Fruit fly (Drosophila melanogaster) whole organism, embryonic: Measurements from ENCODE around the gene CG7227.

Source experiments
- Aef1 ChIP-seq: fragments of 200-800 bp; sonication (Bioruptor generic); IDR thresholded peaks from 3 replicates; pipeline ENCODE4 v1.3.6; 2022; ENCODE audit warnings: missing biosample characterization, missing genetic modification characterization
- Bgb ChIP-seq: fragments of 200-800 bp; sonication (Bioruptor generic); IDR thresholded peaks from 2 replicates; pipeline ENCODE4 v1.3.6; 2022; ENCODE audit warnings: missing biosample characterization, missing genetic modification characterization; ENCODE audit not compliant: partially characterized antibody
- Bteb2 ChIP-seq: fragments of 200-800 bp; sonication (Bioruptor generic); optimal IDR thresholded peaks from 2 replicates; lab custom pipeline; 2016; ENCODE audit warnings: missing biosample characterization, missing genetic modification characterization
- CG10543 ChIP-seq: fragments of 200-800 bp; sonication (Bioruptor generic); optimal IDR thresholded peaks from 3 replicates; lab custom pipeline; 2017; ENCODE audit warnings: missing biosample characterization, mild to moderate bottlenecking, missing genetic modification characterization, moderate library complexity
- CG11696 ChIP-seq: fragments of 200-800 bp; sonication (Bioruptor generic); IDR thresholded peaks from 2 replicates; pipeline ENCODE4 v1.3.6; 2022; ENCODE audit warnings: missing biosample characterization, missing genetic modification characterization
- CG12155 ChIP-seq: fragments of 200-800 bp; sonication (Bioruptor generic); optimal IDR thresholded peaks from 3 replicates; lab custom pipeline; 2016; ENCODE audit warnings: missing biosample characterization, missing genetic modification characterization
- CG13123 ChIP-seq: fragments of 200-800 bp; sonication (Bioruptor generic); optimal IDR thresholded peaks from 2 replicates; lab custom pipeline; 2016; ENCODE audit warnings: missing biosample characterization, missing genetic modification characterization
- CG15601 ChIP-seq: fragments of 200-800 bp; sonication (Bioruptor generic); optimal IDR thresholded peaks from 3 replicates; lab custom pipeline; 2019; ENCODE audit warnings: missing biosample characterization, mild to moderate bottlenecking, missing genetic modification characterization, moderate library complexity
- CG16779 ChIP-seq: fragments of 200-800 bp; sonication (Bioruptor generic); IDR thresholded peaks from 2 replicates; pipeline ENCODE4 v1.3.6; 2022; ENCODE audit warnings: missing biosample characterization, missing genetic modification characterization
- CG2116 ChIP-seq: fragments of 200-800 bp; sonication (Bioruptor generic); optimal IDR thresholded peaks from 3 replicates; lab custom pipeline; 2018; ENCODE audit warnings: missing biosample characterization, mild to moderate bottlenecking, missing genetic modification characterization
- CG32767 ChIP-seq: fragments of 200-800 bp; sonication (Bioruptor generic); IDR thresholded peaks from 2 replicates; pipeline ENCODE4 v1.3.6; 2022; ENCODE audit warnings: missing biosample characterization, missing genetic modification characterization
- CG33557 ChIP-seq: fragments of 200-800 bp; sonication (Bioruptor generic); optimal IDR thresholded peaks from 2 replicates; lab custom pipeline; 2019; ENCODE audit warnings: missing biosample characterization, mild to moderate bottlenecking, missing genetic modification characterization, moderate library complexity
- CG4328 ChIP-seq: fragments of 200-800 bp; sonication (Bioruptor generic); optimal IDR thresholded peaks from 3 replicates; lab custom pipeline; 2017; ENCODE audit warnings: missing biosample characterization, missing genetic modification reagents, missing genetic modification characterization
- CG8281 ChIP-seq: fragments of 200-800 bp; sonication (Bioruptor generic); optimal IDR thresholded peaks from 2 replicates; lab custom pipeline; 2018; ENCODE audit warnings: missing biosample characterization, mild to moderate bottlenecking, missing genetic modification characterization, moderate library complexity
- CG9437 ChIP-seq: fragments of 200-800 bp; sonication (Bioruptor generic); optimal IDR thresholded peaks from 2 replicates; lab custom pipeline; 2018; ENCODE audit warnings: missing biosample characterization, mild to moderate bottlenecking, missing genetic modification characterization
- CG9817 ChIP-seq: fragments of 200-800 bp; sonication (Bioruptor generic); optimal IDR thresholded peaks from 2 replicates; lab custom pipeline; 2018; ENCODE audit warnings: missing biosample characterization, mild to moderate bottlenecking, missing genetic modification characterization, moderate library complexity
- CTCF ChIP-seq: fragments of 200-800 bp; sonication (Bioruptor generic); optimal IDR thresholded peaks from 2 replicates; lab custom pipeline; 2017; ENCODE audit warnings: missing biosample characterization, mild to moderate bottlenecking, missing genetic modification characterization, moderate library complexity
- D19A ChIP-seq: fragments of 200-800 bp; optimal IDR thresholded peaks from 3 replicates; lab custom pipeline; 2019; ENCODE audit warnings: missing biosample characterization, mild to moderate bottlenecking, missing genetic modification characterization, moderate library complexity
- Dbx ChIP-seq: fragments of 200-800 bp; sonication (Bioruptor generic); IDR thresholded peaks from 3 replicates; pipeline ENCODE4 v1.3.6; 2022; ENCODE audit warnings: missing biosample characterization, missing genetic modification characterization
- Dref ChIP-seq: fragments of 200-800 bp; sonication (Bioruptor generic); IDR thresholded peaks from 2 replicates; pipeline ENCODE4 v1.3.6; 2022; ENCODE audit warnings: missing biosample characterization, missing genetic modification characterization
- Ets65A ChIP-seq: fragments of 200-800 bp; sonication (Bioruptor generic); peaks from one replicate; lab custom pipeline; 2016; ENCODE audit warnings: missing biosample characterization, missing genetic modification characterization
- Hr78 ChIP-seq, 2 experiments: fragments of 200-800 bp in 1 of 2; fragments of >200 bp in 1 of 2; sonication (Bioruptor generic) in 1 of 2; optimal IDR thresholded peaks; 2 replicates each; lab custom pipeline; 2017 to 2019; ENCODE audit warnings: missing biosample characterization in 2 of 2, missing genetic modification characterization in 2 of 2, mild to moderate bottlenecking in 1 of 2, moderate library complexity in 1 of 2
- Hsf ChIP-seq: fragments of 200-800 bp; sonication (Bioruptor generic); optimal IDR thresholded peaks from 3 replicates; lab custom pipeline; 2016; ENCODE audit warnings: missing biosample characterization, missing genetic modification characterization
- Neu2 ChIP-seq: fragments of 200-800 bp; sonication (Bioruptor generic); optimal IDR thresholded peaks from 3 replicates; lab custom pipeline; 2016; ENCODE audit warnings: missing biosample characterization, missing genetic modification characterization, borderline replicate concordance
- Ptx1 ChIP-seq: fragments of 200-800 bp; sonication (Bioruptor generic); IDR thresholded peaks from 2 replicates; pipeline ENCODE4 v1.3.6; 2022; ENCODE audit warnings: missing biosample characterization, missing genetic modification characterization
- Rx ChIP-seq: fragments of 200-800 bp; sonication (Bioruptor generic); IDR thresholded peaks from 2 replicates; pipeline ENCODE4 v1.3.6; 2022; ENCODE audit warnings: missing biosample characterization, missing genetic modification characterization
- Scr ChIP-seq: fragments of 200-800 bp; sonication (Bioruptor generic); IDR thresholded peaks from 2 replicates; pipeline ENCODE4 v1.3.6; 2022; ENCODE audit warnings: missing biosample characterization, missing genetic modification characterization; ENCODE audit not compliant: partially characterized antibody
- Six4 ChIP-seq: fragments of 200-800 bp; sonication (Bioruptor generic); optimal IDR thresholded peaks from 2 replicates; lab custom pipeline; 2016; ENCODE audit warnings: missing biosample characterization, missing genetic modification characterization
- Sox100B ChIP-seq: fragments of 200-800 bp; sonication (Bioruptor generic); optimal IDR thresholded peaks from 3 replicates; lab custom pipeline; 2018; ENCODE audit warnings: missing biosample characterization, mild to moderate bottlenecking, missing genetic modification characterization
- aop ChIP-seq: fragments of 200-800 bp; sonication (Bioruptor generic); IDR thresholded peaks from 2 replicates; pipeline ENCODE4 v1.3.6; 2022; ENCODE audit warnings: missing biosample characterization, missing genetic modification characterization
- ap ChIP-seq: fragments of 200-800 bp; sonication (Bioruptor generic); IDR thresholded peaks from 2 replicates; pipeline ENCODE4 v1.3.6; 2022; ENCODE audit warnings: missing biosample characterization, missing genetic modification characterization
- bsh ChIP-seq, 2 experiments: fragments of 200-800 bp; sonication (Bioruptor generic); optimal IDR thresholded peaks; 2 replicates each; lab custom pipeline; 2017 to 2018; ENCODE audit warnings: mild to moderate bottlenecking in 2 of 2, missing biosample characterization in 2 of 2, missing genetic modification characterization in 2 of 2, moderate library complexity in 1 of 2
- chif ChIP-seq, 2 experiments: fragments of 200-800 bp; sonication (Bioruptor generic); optimal IDR thresholded peaks; 3 replicates each; lab custom pipeline; 2016; ENCODE audit warnings: missing biosample characterization in 2 of 2, missing genetic modification characterization in 2 of 2
- dimm ChIP-seq: fragments of 200-800 bp; sonication (Bioruptor generic); IDR thresholded peaks from 2 replicates; pipeline ENCODE4 v1.3.6; 2022; ENCODE audit warnings: missing biosample characterization, missing genetic modification characterization
- eve ChIP-seq, 2 experiments: fragments of >200 bp; optimal IDR thresholded peaks; 2 replicates each; lab custom pipeline; 2017; ENCODE audit warnings: missing biosample characterization in 2 of 2, missing genetic modification characterization in 2 of 2
- fd96Cb ChIP-seq: fragments of 200-800 bp; sonication (Bioruptor generic); optimal IDR thresholded peaks from 2 replicates; lab custom pipeline; 2018; ENCODE audit warnings: missing biosample characterization, mild to moderate bottlenecking, missing genetic modification characterization, moderate library complexity
- gsb ChIP-seq: fragments of 200-800 bp; sonication (Bioruptor generic); IDR thresholded peaks from 2 replicates; pipeline ENCODE4 v1.3.6; 2022; ENCODE audit warnings: missing biosample characterization, missing genetic modification characterization
- kah ChIP-seq: fragments of 200-800 bp; sonication (Bioruptor generic); optimal IDR thresholded peaks from 2 replicates; lab custom pipeline; 2018; ENCODE audit warnings: missing biosample characterization, mild to moderate bottlenecking, missing genetic modification characterization
- ken ChIP-seq: fragments of 200-800 bp; sonication (Bioruptor generic); IDR thresholded peaks from 3 replicates; pipeline ENCODE4 v1.3.6; 2022; ENCODE audit warnings: missing biosample characterization, missing genetic modification characterization
- lov ChIP-seq, 2 experiments: fragments of 200-800 bp in 1 of 2; fragments of >200 bp in 1 of 2; sonication (Bioruptor generic) in 1 of 2; IDR thresholded peaks in 1 of 2; optimal IDR thresholded peaks in 1 of 2; 2 replicates in 1 of 2; 3 replicates in 1 of 2; pipeline versions ENCODE4 v1.3.6 to Lab custom; 2017 to 2022; ENCODE audit warnings: missing biosample characterization in 1 of 2, missing genetic modification characterization in 1 of 2
- onecut ChIP-seq: fragments of 200-800 bp; sonication (Bioruptor generic); IDR thresholded peaks from 2 replicates; pipeline ENCODE4 v1.3.6; 2022; ENCODE audit warnings: missing biosample characterization, missing genetic modification characterization
- pan ChIP-seq, 4 experiments: fragments of >200 bp in 3 of 4; fragments of 200-800 bp in 1 of 4; sonication (Bioruptor generic) in 1 of 4; optimal IDR thresholded peaks in 3 of 4; IDR thresholded peaks in 1 of 4; 2 replicates each; pipeline versions ENCODE4 v1.3.6 to Lab custom; 2017 to 2022; ENCODE audit warnings: missing biosample characterization in 2 of 4, missing genetic modification characterization in 2 of 4, mixed read lengths in 1 of 4
- peb ChIP-seq: fragments of 200-800 bp; sonication (Bioruptor generic); IDR thresholded peaks from 2 replicates; pipeline ENCODE4 v1.3.6; 2022; ENCODE audit warnings: missing biosample characterization, missing genetic modification characterization
- pnt ChIP-seq: fragments of 200-800 bp; sonication (Bioruptor generic); optimal IDR thresholded peaks from 3 replicates; lab custom pipeline; 2016; ENCODE audit warnings: missing biosample characterization, missing genetic modification characterization
- ranshi ChIP-seq: fragments of 200-800 bp; sonication (Bioruptor generic); IDR thresholded peaks from 2 replicates; pipeline ENCODE4 v1.3.6; 2022; ENCODE audit warnings: missing biosample characterization, missing genetic modification characterization
- schlank ChIP-seq: fragments of 200-800 bp; sonication (Bioruptor generic); optimal IDR thresholded peaks from 2 replicates; lab custom pipeline; 2018; ENCODE audit warnings: missing biosample characterization, mild to moderate bottlenecking, missing genetic modification characterization
- sob ChIP-seq: fragments of 200-800 bp; sonication (Bioruptor generic); IDR thresholded peaks from 2 replicates; pipeline ENCODE4 v1.3.6; 2022; ENCODE audit warnings: missing biosample characterization, missing genetic modification characterization
- sqz ChIP-seq: fragments of 200-800 bp; sonication (Bioruptor generic); optimal IDR thresholded peaks from 3 replicates; lab custom pipeline; 2018; ENCODE audit warnings: missing biosample characterization, mild to moderate bottlenecking, missing genetic modification characterization

Gene CG7227

dm6 chr2L:7993984-7994854, 3.7 kb downstream of the CG7227 start, which contains the start of gene pes (continued):
- TF ChIP-seq CG11696 (GFP tag; lab: Robert Waterston, UW) (peak; percentile 81), Bteb2 (peak; percentile 79), Hsf (GFP tag; lab: Kevin White, UChicago) (peak; percentile 94), CTCF (GFP tag; lab: Kevin White, UChicago) (peak; percentile 53), schlank (tag; lab: Kevin White, UChicago) (peak; percentile 76), pnt (GFP tag; lab: Kevin White, UChicago) (peak; percentile 85), CG10543 (peak; percentile 88), Bgb (GFP tag; lab: Robert Waterston, UW) (peak; percentile 63; the same call in 1 of the 2 replicates), eve (GFP tag; optimal IDR thresholded peaks at IDR 0.05; lab: Kevin White, UChicago) (peak in 1 of 2 experiments; percentile 95), kah (GFP tag; lab: Kevin White, UChicago) (peak; percentile 86), Rx (GFP tag; lab: Robert Waterston, UW) (peak; percentile 91), Scr (GFP tag; lab: Robert Waterston, UW) (no peak), CG9437 (GFP tag; lab: Kevin White, UChicago) (peak; percentile 52), CG16779 (GFP tag; lab: Robert Waterston, UW) (peak; percentile 80), Sox100B (GFP tag; lab: Kevin White, UChicago) (peak; percentile 93), Neu2 (GFP tag; lab: Kevin White, UChicago) (peak; percentile 62), pan (optimal IDR thresholded peaks at IDR 0.05; lab: Kevin White, UChicago) (no peak), pan (GFP tag; optimal IDR thresholded peaks at IDR 0.05 in 1 of 2, IDR thresholded peaks at IDR 0.05 in 1 of 2) (peak in 1 of 2 experiments; percentile 93), Six4 (GFP tag; lab: Kevin White, UChicago) (peak; percentile 90), onecut (peak; percentile 85), Ptx1 (GFP tag; lab: Robert Waterston, UW) (peak; percentile 12; the same call in 1 of the 2 replicates), lov (optimal IDR thresholded peaks at IDR 0.05; lab: Kevin White, UChicago) (no peak), lov (GFP tag; IDR thresholded peaks at IDR 0.05; lab: Robert Waterston, UW) (peak; percentile 68; the same call in 1 of the 3 replicates), bsh (GFP tag; optimal IDR thresholded peaks at IDR 0.05; lab: Kevin White, UChicago) (peak; percentile 8 to 86), CG4328 (GFP tag; lab: Kevin White, UChicago) (peak; percentile 94), Hr78 (GFP tag; optimal IDR thresholded peaks at IDR 0.05; lab: Kevin White, UChicago) (peak in 1 of 2 experiments; percentile 82), sob (peak; percentile 64), gsb (GFP tag; lab: Robert Waterston, UW) (peak; percentile 84), aop (GFP tag; lab: Robert Waterston, UW) (peak; percentile 35; the same call in 1 of the 2 replicates), sqz (GFP tag; lab: Kevin White, UChicago) (peak; percentile 90), peb (peak; percentile 89), CG12155 (GFP tag; lab: Kevin White, UChicago) (peak; percentile 77), ken (GFP tag; lab: Robert Waterston, UW) (peak; percentile 51; the same call in 1 of the 3 replicates), dimm (GFP tag; lab: Robert Waterston, UW) (peak; percentile 71; the same call in 1 of the 2 replicates), chif (GFP tag; optimal IDR thresholded peaks at IDR 0.05; lab: Kevin White, UChicago) (peak; percentile 6 to 62), Ets65A (GFP tag; lab: Kevin White, UChicago) (peak; percentile 98), Dref (GFP tag; lab: Robert Waterston, UW) (no peak), CG32767 (GFP tag; lab: Robert Waterston, UW) (peak; percentile 88), ranshi (GFP tag; lab: Robert Waterston, UW) (peak; percentile 93), fd96Cb (tag; lab: Kevin White, UChicago) (peak; percentile 89), D19A (tag; lab: Kevin White, UChicago) (peak; percentile 100), CG13123 (GFP tag; lab: Kevin White, UChicago) (peak; percentile 52), CG9817 (tag; lab: Kevin White, UChicago) (peak; percentile 84), ap (GFP tag; lab: Robert Waterston, UW) (peak; percentile 67), Dbx (GFP tag; lab: Robert Waterston, UW) (peak; percentile 96), CG8281 (tag; lab: Kevin White, UChicago) (peak; percentile 84), Aef1 (peak; percentile 92), CG2116 (GFP tag; lab: Kevin White, UChicago) (peak; percentile 72), CG15601 (peak; percentile 84), CG33557 (GFP tag; lab: Kevin White, UChicago) (peak; percentile 31)
